Worm (Caenorhabditis elegans) whole organism, L4 larva: ENCODE results near the gene srz-32.

Experiments
- Y48G9A.11 ChIP-seq: fragments of 200-800 bp; sonication (Bioruptor generic); IDR thresholded peaks from 2 replicates; pipeline ENCODE4 v1.3.6; 2022; ENCODE audit warnings: missing genetic modification reagents, missing genetic modification characterization, missing compliant biosample characterization
- Y5F2A.4 ChIP-seq: fragments of 200-800 bp; sonication (Bioruptor generic); optimal IDR thresholded peaks from 2 replicates; lab custom pipeline; 2018; ENCODE audit warnings: mild to moderate bottlenecking, missing genetic modification characterization, missing compliant biosample characterization
- ZK337.2 ChIP-seq: fragments of 200-800 bp; sonication (Bioruptor generic); IDR thresholded peaks from 2 replicates; pipeline ENCODE4 v1.3.6; 2022; ENCODE audit warnings: missing genetic modification reagents, missing genetic modification characterization, missing compliant biosample characterization
- ZK546.5 ChIP-seq, 2 experiments: sonication (generic microtip); optimal IDR thresholded peaks; 2 replicates each; lab custom pipeline; 2017; ENCODE audit warnings: missing biosample characterization in 2 of 2, missing genetic modification characterization in 2 of 2
- aha-1 ChIP-seq: fragments of 150-350 bp; peaks from one replicate; lab custom pipeline; 2014; ENCODE audit warnings: missing biosample characterization, missing genetic modification characterization
- arid-1 ChIP-seq: fragments of 200-800 bp; sonication (Bioruptor generic); conservative IDR thresholded peaks from 2 replicates; pipeline ENCODE4 v1.3.6; 2022; ENCODE audit warnings: missing genetic modification reagents, missing genetic modification characterization, missing compliant biosample characterization
- ceh-20 ChIP-seq: fragments of 200-800 bp; sonication (Bioruptor generic); IDR thresholded peaks from 2 replicates; pipeline ENCODE4 v1.3.6; 2022; ENCODE audit warnings: missing genetic modification reagents, missing genetic modification characterization, missing compliant biosample characterization
- ceh-82 ChIP-seq: sonication (generic microtip); optimal IDR thresholded peaks from 2 replicates; lab custom pipeline; 2017; ENCODE audit warnings: missing biosample characterization, missing genetic modification characterization
- ces-1 ChIP-seq: fragments of 150-350 bp; sonication (generic microtip); optimal IDR thresholded peaks from 4 replicates; lab custom pipeline; 2014; ENCODE audit warnings: missing biosample characterization, missing genetic modification reagents, missing genetic modification characterization
- daf-16 ChIP-seq, 3 experiments: sonication (generic microtip); optimal IDR thresholded peaks; 2 replicates each; lab custom pipeline; 2016 to 2017; ENCODE audit warnings: missing genetic modification characterization in 3 of 3, missing genetic modification reagents in 3 of 3, mild to moderate bottlenecking in 2 of 3, missing compliant biosample characterization in 2 of 3, missing biosample characterization in 1 of 3, moderate library complexity in 1 of 3
- egl-27 ChIP-seq: sonication (generic microtip); optimal IDR thresholded peaks from 3 replicates; lab custom pipeline; 2017; ENCODE audit warnings: missing biosample characterization, missing genetic modification reagents, missing genetic modification characterization
- lin-1 ChIP-seq: fragments of 200-800 bp; sonication (Bioruptor generic); IDR thresholded peaks from 2 replicates; pipeline ENCODE4 v1.3.6; 2022; ENCODE audit warnings: missing genetic modification reagents, missing genetic modification characterization, missing compliant biosample characterization
- lin-13 ChIP-seq: fragments of 150-350 bp; optimal IDR thresholded peaks from 2 replicates; lab custom pipeline; 2014; ENCODE audit warnings: missing biosample characterization, missing genetic modification reagents, missing genetic modification characterization
- lin-29 ChIP-seq: fragments of 200-800 bp; sonication (Bioruptor generic); IDR thresholded peaks from 2 replicates; pipeline ENCODE4 v1.3.6; 2022; ENCODE audit warnings: missing genetic modification reagents, missing genetic modification characterization, missing compliant biosample characterization
- madf-5 ChIP-seq, 2 experiments: fragments of 200-800 bp; sonication (Bioruptor generic); IDR thresholded peaks; 2 replicates each; pipeline ENCODE4 v1.3.6; 2022; ENCODE audit warnings: missing compliant biosample characterization in 2 of 2, missing genetic modification characterization in 2 of 2
- mdl-1 ChIP-seq, 2 experiments: fragments of 150-350 bp in 1 of 2; sonication (generic microtip) in 1 of 2; optimal IDR thresholded peaks; 2 replicates each; lab custom pipeline; 2014 to 2017; ENCODE audit warnings: missing biosample characterization in 2 of 2, missing genetic modification characterization in 2 of 2
- nhr-11 ChIP-seq: fragments of 150-350 bp; optimal IDR thresholded peaks from 2 replicates; lab custom pipeline; 2014; ENCODE audit warnings: missing biosample characterization, missing genetic modification characterization
- nhr-6 ChIP-seq: fragments of 150-350 bp; optimal IDR thresholded peaks from 2 replicates; lab custom pipeline; 2014; ENCODE audit warnings: missing biosample characterization, missing genetic modification characterization
- nhr-76 ChIP-seq: fragments of 150-350 bp; optimal IDR thresholded peaks from 2 replicates; lab custom pipeline; 2014; ENCODE audit warnings: missing biosample characterization, missing genetic modification characterization
- pha-4 ChIP-seq, 2 experiments: fragments of 150-350 bp in 1 of 2; fragments of 200-800 bp in 1 of 2; sonication (Bioruptor generic) in 1 of 2; IDR thresholded peaks in 1 of 2; optimal IDR thresholded peaks in 1 of 2; 2 replicates each; pipeline versions ENCODE4 v1.3.6 to Lab custom; 2014 to 2022; ENCODE audit warnings: missing genetic modification characterization in 2 of 2, missing genetic modification reagents in 2 of 2, missing biosample characterization in 1 of 2, missing compliant biosample characterization in 1 of 2
- rbr-2 ChIP-seq: sonication (generic microtip); optimal IDR thresholded peaks from 2 replicates; lab custom pipeline; 2016; ENCODE audit warnings: missing genotype, missing genetic modification characterization, missing compliant biosample characterization
- saeg-2 ChIP-seq: fragments of 200-800 bp; sonication (Bioruptor generic); IDR thresholded peaks from 2 replicates; pipeline ENCODE4 v1.3.6; 2022; ENCODE audit warnings: missing genetic modification reagents, missing genetic modification characterization, missing compliant biosample characterization
- sdz-12 ChIP-seq: fragments of 200-800 bp; sonication (Bioruptor generic); optimal IDR thresholded peaks from 2 replicates; lab custom pipeline; 2018; ENCODE audit warnings: mild to moderate bottlenecking, missing genetic modification characterization, missing compliant biosample characterization
- skn-1 ChIP-seq: fragments of 150-350 bp; optimal IDR thresholded peaks from 2 replicates; lab custom pipeline; 2014; ENCODE audit warnings: missing biosample characterization, missing genetic modification characterization
- tag-97 ChIP-seq: fragments of 200-800 bp; sonication (Bioruptor generic); IDR thresholded peaks from 2 replicates; pipeline ENCODE4 v1.3.6; 2022; ENCODE audit warnings: missing genetic modification characterization, missing compliant biosample characterization
- tra-1 ChIP-seq: fragments of 200-800 bp; sonication (Bioruptor generic); IDR thresholded peaks from 2 replicates; pipeline ENCODE4 v1.3.6; 2022; ENCODE audit warnings: missing genetic modification reagents, missing genetic modification characterization, missing compliant biosample characterization
- unc-62 ChIP-seq, 3 experiments: fragments of 150-350 bp in 1 of 3; sonication (generic microtip); optimal IDR thresholded peaks in 2 of 3; peaks in 1 of 3; 1 replicate in 1 of 3; 2 replicates in 2 of 3; lab custom pipeline; 2014 to 2017; ENCODE audit warnings: missing biosample characterization in 3 of 3, missing genetic modification characterization in 3 of 3, missing genetic modification reagents in 3 of 3, missing genotype in 1 of 3
- ztf-11 ChIP-seq: fragments of 150-350 bp; optimal IDR thresholded peaks from 2 replicates; lab custom pipeline; 2014; ENCODE audit warnings: missing biosample characterization, missing genetic modification characterization

The srz-32 gene

DNA sequence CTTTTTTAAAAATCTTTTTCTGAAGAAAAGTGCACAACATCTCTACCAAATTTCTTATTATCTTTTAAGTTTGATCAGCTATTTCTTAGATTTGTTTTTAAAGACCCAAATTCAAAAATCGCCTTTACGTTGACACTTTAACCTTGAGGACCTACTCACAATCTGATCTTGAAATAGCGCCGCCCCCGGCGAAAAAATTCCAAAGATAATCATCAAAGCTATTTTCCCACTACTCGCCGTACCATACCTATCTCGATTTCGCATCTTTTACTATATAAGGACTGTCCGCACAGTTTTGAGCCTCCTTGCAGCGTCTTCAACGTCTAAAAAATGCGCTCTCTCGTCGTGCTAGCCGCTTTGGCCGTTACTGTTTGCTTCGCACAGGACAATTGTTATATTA is 4.7 kb downstream of the srz-32 start, which contains the start of gene grd-10:
Gene grd-10 (plus strand): TSS at position 208 of the 400 bp plus-strand sequence.
- TF ChIP-seq Y5F2A.4, result no peak
- TF ChIP-seq sdz-12 (GFP tag; lab: Kevin White, UChicago), result no peak
- TF ChIP-seq rbr-2, result no peak

DNA sequence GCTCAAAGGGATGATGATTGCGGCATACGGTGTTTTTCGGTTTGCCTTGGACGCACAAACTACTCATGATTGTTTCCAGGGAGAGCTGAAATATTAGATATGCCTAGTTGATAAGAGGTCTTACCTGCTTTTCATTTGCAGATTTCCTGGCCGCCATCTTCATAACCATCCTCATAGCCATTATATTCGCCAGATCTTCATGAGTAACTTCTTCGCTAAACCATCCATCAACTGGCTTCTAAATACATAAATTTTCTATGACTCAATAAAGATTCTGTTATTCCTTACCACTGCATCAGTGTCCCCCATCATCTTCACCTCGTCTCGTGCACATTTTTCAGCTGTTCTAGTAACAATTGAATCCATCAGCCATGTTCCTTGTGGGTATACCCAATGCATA is 6.4 kb downstream of the srz-32 start:
- TF ChIP-seq aha-1 (tag; lab: Kevin White, UChicago) (peak; percentile 95), ceh-82 (no peak)

DNA sequence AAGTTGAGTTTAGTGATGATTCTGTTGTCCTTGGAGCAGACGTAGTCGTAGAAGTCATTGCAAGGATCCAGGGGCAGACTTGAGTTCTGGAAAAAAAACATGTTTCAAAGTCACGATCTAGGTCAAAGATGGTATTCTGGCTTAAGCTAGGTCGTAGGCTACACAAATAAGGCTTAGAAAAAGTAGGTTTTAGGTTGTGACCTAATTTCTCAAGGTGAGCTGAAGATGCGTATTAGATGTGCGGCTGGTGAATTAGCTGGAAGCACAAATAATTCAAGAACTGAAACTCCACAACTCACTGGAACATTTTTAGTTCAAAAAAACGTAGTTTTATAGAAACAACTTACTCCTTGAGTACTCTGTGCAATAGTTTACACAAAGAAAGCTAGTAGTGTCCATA is 8.0 kb downstream of the srz-32 start, which contains the start of gene F09D12.2:
Gene F09D12.2 (minus strand): TSS at position 101 of the 400 bp plus-strand sequence.
- no peak for TF ChIP-seq Y48G9A.11 (GFP tag; lab: Robert Waterston, UW)
- no peak for TF ChIP-seq daf-16 (GFP tag; optimal IDR thresholded peaks at IDR 0.05; lab: Kevin White, UChicago)
- no peak for TF ChIP-seq daf-16 (tag; optimal IDR thresholded peaks at IDR 0.05; lab: Kevin White, UChicago)
- TF ChIP-seq Y5F2A.4, result no peak
- TF ChIP-seq madf-5 (GFP tag; IDR thresholded peaks at IDR 0.05; lab: Robert Waterston, UW), result no peak
- no peak for TF ChIP-seq nhr-11
- TF ChIP-seq ces-1, result no peak
- TF ChIP-seq lin-29 (GFP tag; lab: Robert Waterston, UW), result no peak
- no peak for TF ChIP-seq arid-1 (GFP tag; lab: Robert Waterston, UW)
- TF ChIP-seq lin-1 (GFP tag; lab: Robert Waterston, UW), result no peak
- TF ChIP-seq ztf-11, result no peak
- TF ChIP-seq ZK546.5 (tag; optimal IDR thresholded peaks at IDR 0.05; lab: Kevin White, UChicago), result no peak
- TF ChIP-seq ZK337.2, result no peak
- TF ChIP-seq nhr-76 (tag; lab: Kevin White, UChicago), result no peak
- TF ChIP-seq saeg-2 (GFP tag; lab: Robert Waterston, UW), result no peak
- TF ChIP-seq tag-97 (GFP tag; lab: Robert Waterston, UW), result no peak
- TF ChIP-seq pha-4 (GFP tag; IDR thresholded peaks at IDR 0.05; lab: Robert Waterston, UW), result no peak
- TF ChIP-seq pha-4 (tag; optimal IDR thresholded peaks at IDR 0.05; lab: Kevin White, UChicago), result no peak
- TF ChIP-seq tra-1 (GFP tag; lab: Robert Waterston, UW), result no peak
- no peak for TF ChIP-seq mdl-1 (tag; optimal IDR thresholded peaks at IDR 0.05; lab: Kevin White, UChicago)
- TF ChIP-seq ceh-20 (GFP tag; lab: Robert Waterston, UW), result no peak

DNA sequence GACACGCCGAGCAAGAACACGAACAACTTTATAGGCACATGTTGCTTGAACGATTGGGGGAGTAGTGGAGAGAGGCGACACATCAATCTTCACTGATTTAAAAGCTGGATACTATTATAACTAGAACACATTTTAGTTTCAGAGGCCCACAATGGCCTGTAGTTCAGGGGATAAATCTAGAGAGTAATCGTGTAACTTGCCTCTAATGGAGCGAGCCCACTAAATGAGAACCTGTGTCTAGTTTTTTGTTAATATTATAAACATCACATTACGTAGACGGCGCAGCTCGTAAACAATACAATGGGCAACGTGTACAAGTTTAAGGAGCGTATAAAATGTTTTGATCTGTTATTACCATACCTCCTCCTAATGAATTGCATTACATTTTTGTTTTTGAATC is 8.5 kb downstream of the srz-32 start, which contains the start of gene F58E2.5:
Gene F58E2.5 (plus strand): TSS at position 301 of the 400 bp plus-strand sequence.
- TF ChIP-seq tra-1 (GFP tag; lab: Robert Waterston, UW), result no peak
- TF ChIP-seq unc-62 (GFP tag; optimal IDR thresholded peaks at IDR 0.05 in 1 of 2; lab: Kevin White, UChicago), result no peak
- TF ChIP-seq unc-62 (tag; optimal IDR thresholded peaks at IDR 0.05; lab: Kevin White, UChicago), result no peak
- TF ChIP-seq skn-1 (tag; lab: Kevin White, UChicago), result no peak
- no peak for TF ChIP-seq nhr-6 (tag; lab: Kevin White, UChicago)

DNA sequence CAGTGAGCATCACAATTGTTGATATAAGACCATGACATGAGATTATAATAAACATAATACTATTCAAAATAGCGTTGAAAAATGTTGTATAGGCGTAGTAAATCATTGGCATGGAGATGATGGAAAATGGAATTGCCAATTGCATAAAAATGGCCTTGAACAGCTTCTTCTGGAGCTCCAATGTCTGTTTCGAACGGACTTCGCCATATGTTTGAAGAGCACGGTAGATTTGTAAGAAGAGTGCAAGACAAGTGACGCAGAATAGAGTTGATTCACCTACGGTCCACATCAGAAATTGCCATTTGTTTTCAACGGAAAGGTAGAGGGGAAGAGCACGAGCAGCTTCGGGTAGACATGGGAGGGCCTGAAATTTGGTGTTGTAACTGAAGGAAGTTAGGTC is 11.2 kb downstream of the srz-32 start:
- peak in 1 of 2 experiments; percentile 95 for TF ChIP-seq unc-62 (GFP tag; optimal IDR thresholded peaks at IDR 0.05 in 1 of 2; lab: Kevin White, UChicago)
- TF ChIP-seq unc-62 (tag; optimal IDR thresholded peaks at IDR 0.05; lab: Kevin White, UChicago), result no peak
- TF ChIP-seq aha-1 (tag; lab: Kevin White, UChicago), result peak; percentile 18
- no peak for TF ChIP-seq lin-13 (GFP tag; lab: Kevin White, UChicago)

DNA sequence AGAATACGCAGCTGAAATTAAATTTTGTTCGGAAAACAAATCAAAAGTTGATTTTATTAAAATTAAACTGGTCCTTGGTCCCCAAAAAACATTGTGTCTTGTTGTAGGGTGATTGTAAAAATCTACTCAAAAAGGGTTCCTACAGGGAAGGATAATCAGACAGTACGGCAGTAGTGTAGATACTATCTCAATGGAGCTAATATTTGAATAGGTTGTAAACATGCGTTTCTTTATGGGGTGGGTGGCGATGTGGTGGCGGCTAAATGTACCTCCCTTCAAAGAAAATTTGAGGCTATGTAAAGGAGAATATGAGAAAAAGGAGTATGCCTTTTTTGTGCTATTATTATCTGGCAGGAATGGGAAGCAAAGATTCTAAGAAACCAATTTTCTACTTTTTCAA is 16.4 kb downstream of the srz-32 start:
- TF ChIP-seq aha-1 (tag; lab: Kevin White, UChicago) (peak; percentile 57), egl-27 (tag; lab: Kevin White, UChicago) (no peak), unc-62 (GFP tag; optimal IDR thresholded peaks at IDR 0.05 in 1 of 2; lab: Kevin White, UChicago) (peak in 1 of 2 experiments; percentile 88), unc-62 (tag; optimal IDR thresholded peaks at IDR 0.05; lab: Kevin White, UChicago) (no peak)
